Worm (Caenorhabditis elegans) whole organism, L3 larva: ENCODE results near the gene W09C2.9.

ENCODE experiments used
- R02D3.7 ChIP-seq: fragments of 150-350 bp; optimal IDR thresholded peaks from 2 replicates; lab custom pipeline; 2014; ENCODE audit warnings: missing biosample characterization, missing genetic modification characterization
- aly-2 ChIP-seq: fragments of 150-350 bp; optimal IDR thresholded peaks from 2 replicates; lab custom pipeline; 2014; ENCODE audit warnings: missing biosample characterization, missing genetic modification characterization
- ama-1 ChIP-seq: fragments of 150-350 bp; optimal IDR thresholded peaks from 2 replicates; lab custom pipeline; 2018
- ceh-28 ChIP-seq: fragments of 150-350 bp; optimal IDR thresholded peaks from 2 replicates; lab custom pipeline; 2014; ENCODE audit warnings: missing biosample characterization, missing genetic modification reagents, missing genetic modification characterization
- ceh-82 ChIP-seq: fragments of 150-350 bp; optimal IDR thresholded peaks from 2 replicates; lab custom pipeline; 2014; ENCODE audit warnings: missing biosample characterization, missing genetic modification characterization
- egl-27 ChIP-seq: sonication (generic microtip); optimal IDR thresholded peaks from 4 replicates; lab custom pipeline; 2017; ENCODE audit warnings: missing biosample characterization, missing genetic modification reagents, missing genetic modification characterization
- egl-5 ChIP-seq: fragments of 150-350 bp; optimal IDR thresholded peaks from 2 replicates; lab custom pipeline; 2017; ENCODE audit warnings: missing biosample characterization, missing genetic modification reagents, missing genetic modification characterization, inconsistent platforms
- elt-2 ChIP-seq: sonication (generic microtip); optimal IDR thresholded peaks from 2 replicates; lab custom pipeline; 2016; ENCODE audit warnings: missing genetic modification reagents, mild to moderate bottlenecking, missing genetic modification characterization, missing compliant biosample characterization
- elt-3 ChIP-seq, 3 experiments: fragments of 150-350 bp in 1 of 3; sonication (generic microtip) in 2 of 3; optimal IDR thresholded peaks; 2 replicates in 2 of 3; 4 replicates in 1 of 3; lab custom pipeline; 2014 to 2017; ENCODE audit warnings: missing biosample characterization in 3 of 3, missing genetic modification characterization in 3 of 3
- eor-1 ChIP-seq, 2 experiments: fragments of 150-350 bp; optimal IDR thresholded peaks; 2 replicates each; lab custom pipeline; 2014 to 2018; ENCODE audit warnings: missing biosample characterization in 2 of 2, missing genetic modification characterization in 2 of 2
- fkh-10 ChIP-seq: sonication (generic microtip); optimal IDR thresholded peaks from 2 replicates; lab custom pipeline; 2017; ENCODE audit warnings: missing biosample characterization, missing genetic modification reagents, missing genetic modification characterization
- fkh-2 ChIP-seq: fragments of 150-350 bp; optimal IDR thresholded peaks from 2 replicates; lab custom pipeline; 2014; ENCODE audit warnings: missing biosample characterization, missing genetic modification reagents, missing genetic modification characterization
- jun-1 ChIP-seq: fragments of 150-350 bp; optimal IDR thresholded peaks from 2 replicates; lab custom pipeline; 2014; ENCODE audit warnings: missing biosample characterization, missing genetic modification reagents, missing genetic modification characterization
- lin-15B ChIP-seq: fragments of 150-350 bp; optimal IDR thresholded peaks from 2 replicates; lab custom pipeline; 2014; ENCODE audit warnings: missing biosample characterization, missing genetic modification characterization
- lsy-12 ChIP-seq: sonication (generic microtip); optimal IDR thresholded peaks from 2 replicates; lab custom pipeline; 2016; ENCODE audit warnings: mild to moderate bottlenecking, missing genetic modification characterization, missing compliant biosample characterization
- mdl-1 ChIP-seq: fragments of 150-350 bp; optimal IDR thresholded peaks from 2 replicates; lab custom pipeline; 2014; ENCODE audit warnings: missing biosample characterization, missing genetic modification characterization
- nfya-1 ChIP-seq: sonication (generic microtip); optimal IDR thresholded peaks from 2 replicates; lab custom pipeline; 2017; ENCODE audit warnings: missing genetic modification characterization, mild to moderate bottlenecking, missing compliant biosample characterization, antibody characterized with exemption, moderate library complexity; ENCODE audit not compliant: insufficient read depth
- nhr-11 ChIP-seq: fragments of 150-350 bp; optimal IDR thresholded peaks from 2 replicates; lab custom pipeline; 2014; ENCODE audit warnings: missing biosample characterization, missing genetic modification characterization
- nhr-12 ChIP-seq: fragments of 150-350 bp; optimal IDR thresholded peaks from 2 replicates; lab custom pipeline; 2014; ENCODE audit warnings: missing biosample characterization, missing genetic modification characterization
- nhr-23 ChIP-seq: fragments of 150-350 bp; optimal IDR thresholded peaks from 2 replicates; lab custom pipeline; 2014; ENCODE audit warnings: missing biosample characterization, missing genetic modification reagents, missing genetic modification characterization
- nhr-25 ChIP-seq: sonication (generic microtip); optimal IDR thresholded peaks from 2 replicates; lab custom pipeline; 2017; ENCODE audit warnings: missing biosample characterization, missing genetic modification characterization
- nhr-28 ChIP-seq: fragments of 150-350 bp; optimal IDR thresholded peaks from 2 replicates; lab custom pipeline; 2014; ENCODE audit warnings: missing biosample characterization, missing genetic modification characterization
- nhr-43 ChIP-seq: sonication (generic microtip); optimal IDR thresholded peaks from 2 replicates; lab custom pipeline; 2016; ENCODE audit warnings: mild to moderate bottlenecking, missing genetic modification characterization, missing compliant biosample characterization; ENCODE audit not compliant: poor library complexity, severe bottlenecking
- nhr-67 ChIP-seq: fragments of 150-350 bp; optimal IDR thresholded peaks from 2 replicates; lab custom pipeline; 2014; ENCODE audit warnings: missing biosample characterization, missing genetic modification characterization
- nhr-76 ChIP-seq: fragments of 150-350 bp; sonication (generic microtip); optimal IDR thresholded peaks from 5 replicates; lab custom pipeline; 2014; ENCODE audit warnings: missing biosample characterization, missing genetic modification characterization
- nhr-77 ChIP-seq: fragments of 150-350 bp; optimal IDR thresholded peaks from 2 replicates; lab custom pipeline; 2014; ENCODE audit warnings: missing biosample characterization, missing genetic modification characterization
- pha-4 ChIP-seq: fragments of 150-350 bp; optimal IDR thresholded peaks from 2 replicates; lab custom pipeline; 2014; ENCODE audit warnings: missing biosample characterization, missing genetic modification reagents, missing genetic modification characterization
- pqm-1 ChIP-seq: fragments of 150-350 bp; optimal IDR thresholded peaks from 2 replicates; lab custom pipeline; 2017; ENCODE audit warnings: missing biosample characterization, missing genetic modification characterization, inconsistent platforms
- sea-2 ChIP-seq: fragments of 150-350 bp; sonication (generic microtip); optimal IDR thresholded peaks from 4 replicates; lab custom pipeline; 2014; ENCODE audit warnings: missing biosample characterization, missing genetic modification reagents, missing genetic modification characterization
- snpc-4 ChIP-seq: fragments of 150-350 bp; optimal IDR thresholded peaks from 2 replicates; lab custom pipeline; 2014; ENCODE audit warnings: missing biosample characterization, missing genetic modification characterization
- tbx-2 ChIP-seq: sonication (generic microtip); optimal IDR thresholded peaks from 2 replicates; lab custom pipeline; 2016; ENCODE audit warnings: mild to moderate bottlenecking, missing genetic modification characterization, missing compliant biosample characterization
- unc-39 ChIP-seq: sonication (generic microtip); optimal IDR thresholded peaks from 4 replicates; lab custom pipeline; 2017; ENCODE audit warnings: missing biosample characterization, missing genetic modification characterization
- unc-62 ChIP-seq: fragments of 150-350 bp; sonication (generic microtip); optimal IDR thresholded peaks from 4 replicates; lab custom pipeline; 2014; ENCODE audit warnings: missing biosample characterization, missing genetic modification reagents, missing genetic modification characterization
- zag-1 ChIP-seq: fragments of 150-350 bp; optimal IDR thresholded peaks from 2 replicates; lab custom pipeline; 2014; ENCODE audit warnings: missing biosample characterization, missing genetic modification characterization
- ztf-11 ChIP-seq: fragments of 150-350 bp; optimal IDR thresholded peaks from 2 replicates; lab custom pipeline; 2014; ENCODE audit warnings: missing biosample characterization, missing genetic modification characterization
- ztf-4 ChIP-seq: fragments of 150-350 bp; optimal IDR thresholded peaks from 2 replicates; lab custom pipeline; 2014; ENCODE audit warnings: missing biosample characterization, missing genetic modification characterization

W09C2.9 gene

DNA sequence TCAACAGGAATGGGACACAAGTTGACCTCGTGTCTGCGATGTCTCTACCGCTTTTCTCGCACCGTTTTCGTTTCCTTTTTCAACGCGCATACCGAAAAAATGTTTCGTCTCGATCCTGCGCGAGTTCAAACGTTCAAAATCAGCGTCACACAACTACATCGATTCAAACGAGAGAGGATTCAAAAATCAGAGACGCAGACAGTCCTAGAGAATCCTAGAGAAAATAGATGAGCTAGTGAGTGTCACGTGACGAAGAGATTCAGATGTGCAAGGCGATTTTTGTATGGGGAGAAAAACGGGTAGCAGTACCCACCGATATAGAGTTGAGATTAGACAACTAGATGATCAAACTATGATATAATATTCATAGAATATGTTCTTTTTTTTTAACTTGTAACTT is 46.8 kb upstream of the W09C2.9 start (continued):
- TF ChIP-seq R02D3.7 (peak; percentile 19), ceh-28 (tag; lab: Kevin White, UChicago) (peak; percentile 37), mdl-1 (peak; percentile 64), nhr-43 (tag; lab: Kevin White, UChicago) (peak; percentile 80), ama-1 (peak; percentile 39), lin-15B (tag; lab: Kevin White, UChicago) (no peak), nhr-67 (tag; lab: Kevin White, UChicago) (no peak), ceh-82 (tag; lab: Kevin White, UChicago) (no peak), fkh-2 (no peak), eor-1 (tag; optimal IDR thresholded peaks at IDR 0.05; lab: Kevin White, UChicago) (no peak)
- TF ChIP-seq, all 47 proteins: peak for 10

DNA sequence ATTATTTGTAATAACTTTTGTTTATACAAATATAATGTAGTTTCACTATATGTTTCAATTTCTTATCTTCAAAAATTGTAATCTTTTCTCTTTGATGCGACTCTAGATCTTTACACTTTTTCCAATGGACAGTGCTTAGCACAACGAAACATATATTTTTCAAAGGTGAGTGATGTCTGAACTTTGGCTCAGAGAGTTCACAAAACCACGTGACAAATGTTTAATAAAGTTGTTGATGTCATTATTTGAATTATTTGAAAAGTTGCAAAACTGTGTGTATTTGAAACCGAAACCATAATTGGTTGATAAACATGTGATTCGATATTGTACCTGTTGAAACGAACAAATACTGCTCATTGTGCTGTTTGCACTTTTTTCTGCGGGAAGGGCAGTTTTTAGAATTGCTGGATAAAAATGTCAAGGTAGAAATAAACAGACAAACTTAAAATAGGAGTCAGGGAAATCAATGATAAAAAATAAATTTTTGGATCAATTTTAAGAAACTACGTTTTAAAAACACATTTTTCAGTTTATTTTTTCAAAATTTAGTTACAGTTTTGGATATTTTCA is 45.0 kb upstream of the W09C2.9 start:
- TF ChIP-seq nfya-1 (tag; lab: Kevin White, UChicago) (peak; percentile 18), pqm-1 (tag; lab: Kevin White, UChicago) (peak; percentile 82), nhr-11 (tag; lab: Kevin White, UChicago) (no peak), nhr-76 (tag; lab: Kevin White, UChicago) (no peak), eor-1 (tag; optimal IDR thresholded peaks at IDR 0.05; lab: Kevin White, UChicago) (no peak), nhr-77 (tag; lab: Kevin White, UChicago) (no peak), ama-1 (no peak), nhr-67 (tag; lab: Kevin White, UChicago) (no peak), tbx-2 (no peak), jun-1 (peak; percentile 52), pha-4 (tag; lab: Kevin White, UChicago) (peak; percentile 60), egl-27 (no peak), mdl-1 (no peak), sea-2 (GFP tag; lab: Kevin White, UChicago) (no peak), nhr-25 (tag; lab: Kevin White, UChicago) (no peak), nhr-28 (tag; lab: Kevin White, UChicago) (no peak), nhr-23 (no peak), ztf-11 (no peak), elt-2 (tag; lab: Kevin White, UChicago) (peak; percentile 56), nhr-12 (tag; lab: Kevin White, UChicago) (no peak)

DNA sequence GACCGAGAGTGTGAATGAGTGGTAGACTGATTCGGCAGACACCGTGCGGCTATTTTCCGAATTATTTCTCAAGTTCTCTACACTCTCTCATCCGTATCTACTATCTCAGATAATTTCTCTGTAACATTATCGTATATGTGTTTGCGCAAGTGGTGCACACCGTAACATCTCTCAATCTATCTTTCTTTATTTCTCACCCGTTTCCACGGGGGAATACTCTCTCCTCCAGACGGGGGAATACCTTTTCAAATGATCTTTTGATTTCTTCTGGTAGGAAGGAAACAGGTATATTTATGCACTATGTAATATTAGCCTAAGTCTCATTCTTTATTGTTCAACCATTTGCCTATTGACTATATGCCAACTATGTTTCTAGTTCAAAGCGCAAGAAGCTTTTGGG is 43.9 kb upstream of the W09C2.9 start:
- TF ChIP-seq sea-2 (GFP tag; lab: Kevin White, UChicago) (no peak), R02D3.7 (no peak), nfya-1 (tag; lab: Kevin White, UChicago) (no peak), mdl-1 (no peak), nhr-25 (tag; lab: Kevin White, UChicago) (peak; percentile 20), aly-2 (tag; lab: Kevin White, UChicago) (no peak), pha-4 (tag; lab: Kevin White, UChicago) (peak; percentile 43), snpc-4 (no peak), egl-5 (tag; lab: Kevin White, UChicago) (no peak)

DNA sequence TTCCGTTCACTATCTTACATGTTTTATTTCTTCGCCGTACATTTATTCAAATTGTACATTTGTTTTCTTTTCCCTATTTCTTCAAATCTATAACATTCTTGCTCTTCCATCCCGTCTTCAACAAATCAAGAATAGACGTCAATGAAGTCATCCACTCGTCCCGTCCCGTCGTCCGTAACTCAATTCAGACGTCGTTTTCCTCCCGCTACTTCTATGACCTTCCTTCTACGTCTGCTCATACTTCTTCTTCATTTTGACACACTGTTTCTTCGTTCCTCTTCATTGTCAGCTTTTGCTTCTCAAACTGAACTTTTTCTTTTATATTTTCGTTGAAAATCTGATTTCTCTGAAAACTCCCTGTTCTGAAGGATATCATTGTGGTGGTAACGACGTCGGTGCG is 36.8 kb upstream of the W09C2.9 start:
- TF ChIP-seq nhr-67 (tag; lab: Kevin White, UChicago) (no peak), unc-62 (GFP tag; lab: Kevin White, UChicago) (no peak), ceh-28 (tag; lab: Kevin White, UChicago) (no peak), pqm-1 (tag; lab: Kevin White, UChicago) (no peak), lin-15B (tag; lab: Kevin White, UChicago) (no peak), mdl-1 (no peak), elt-2 (tag; lab: Kevin White, UChicago) (no peak), fkh-10 (GFP tag; lab: Kevin White, UChicago) (peak; percentile 74), elt-3 (tag; optimal IDR thresholded peaks at IDR 0.05; lab: Kevin White, UChicago) (no peak)

DNA sequence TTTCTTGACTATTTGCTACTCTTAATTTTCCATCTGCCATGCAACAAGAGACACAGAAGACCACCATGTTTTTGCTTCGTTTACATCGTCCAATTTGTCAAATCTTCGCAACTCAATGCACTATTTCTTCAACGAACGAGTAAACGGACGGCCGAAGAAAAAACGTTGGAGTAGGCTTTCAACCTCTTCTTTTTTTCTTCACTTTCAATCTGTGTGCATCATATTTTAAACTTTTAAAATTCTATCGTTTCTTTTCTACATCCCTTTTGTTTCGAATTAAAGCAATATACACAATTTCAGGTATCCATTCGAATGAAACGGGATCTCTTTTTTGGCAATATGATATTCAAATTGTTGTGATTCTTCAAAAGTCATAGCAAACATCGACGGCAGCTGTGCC is 34.6 kb upstream of the W09C2.9 start, which contains the start of gene acc-1:
Gene acc-1 (plus strand): TSS at position 301 of the 400 bp plus-strand sequence.
- TF ChIP-seq unc-62 (GFP tag; lab: Kevin White, UChicago) (no peak), unc-39 (tag; lab: Kevin White, UChicago) (no peak), elt-3 (tag; optimal IDR thresholded peaks at IDR 0.05; lab: Kevin White, UChicago) (no peak), lsy-12 (tag; lab: Kevin White, UChicago) (no peak), eor-1 (tag; optimal IDR thresholded peaks at IDR 0.05; lab: Kevin White, UChicago) (no peak), snpc-4 (no peak), tbx-2 (no peak), ztf-4 (tag; lab: Kevin White, UChicago) (no peak), ztf-11 (no peak), egl-27 (no peak), nhr-12 (tag; lab: Kevin White, UChicago) (no peak), egl-5 (tag; lab: Kevin White, UChicago) (no peak), zag-1 (tag; lab: Kevin White, UChicago) (no peak), pqm-1 (tag; lab: Kevin White, UChicago) (no peak), mdl-1 (no peak), fkh-2 (no peak), nhr-76 (tag; lab: Kevin White, UChicago) (no peak)
